Fruit fly (Drosophila melanogaster): ENCODE results near the gene pum.

The pum gene

dm6 chr3R:9033619-9034401, 203.7 kb downstream of the pum start (continued):
- TF ChIP-seq pum (GFP tag; optimal IDR thresholded peaks at IDR 0.05), result no peak
- 0 out of 3 replicates have a peak, but pooled peaks have one; percentile 35 for TF ChIP-seq sr (GFP tag; IDR thresholded peaks at IDR 0.05)
- TF ChIP-seq Six4 (GFP tag; optimal IDR thresholded peaks at IDR 0.05), result peak; percentile 58
- TF ChIP-seq CG11456 (GFP tag; IDR thresholded peaks at IDR 0.05), result no peak
- TF ChIP-seq vfl (GFP tag; optimal IDR thresholded peaks at IDR 0.05), result peak; percentile 38
- TF ChIP-seq CG15601 (tag; optimal IDR thresholded peaks at IDR 0.05), result peak; percentile 85
- TF ChIP-seq CG4854 (GFP tag; optimal IDR thresholded peaks at IDR 0.05), result peak; percentile 30
- peak; percentile 76 for TF ChIP-seq sd (tag; optimal IDR thresholded peaks at IDR 0.05)
- no peak for TF ChIP-seq hbn (GFP tag; IDR thresholded peaks at IDR 0.05; ENCODE audit: partially characterized antibody)
- TF ChIP-seq chn (GFP tag; optimal IDR thresholded peaks at IDR 0.05), result peak; percentile 41
- 0 out of 2 replicates have a peak, but pooled peaks have one; percentile 13 for TF ChIP-seq sna (GFP tag; IDR thresholded peaks at IDR 0.05; ENCODE audit: partially characterized antibody)
- TF ChIP-seq Jarid2 (GFP tag; optimal IDR thresholded peaks at IDR 0.05), result peak; percentile 92
- TF ChIP-seq CG32772 (GFP tag; IDR thresholded peaks at IDR 0.05), result peak; percentile 68
- peak; percentile 65 for TF ChIP-seq CG12219 (GFP tag; optimal IDR thresholded peaks at IDR 0.05)
- TF ChIP-seq CG10462 (GFP tag; optimal IDR thresholded peaks at IDR 0.05), result peak; percentile 43
- no peak for TF ChIP-seq Sry-δ (GFP tag; optimal IDR thresholded peaks at IDR 0.05)
- peak; percentile 68 for TF ChIP-seq CG7928 (GFP tag; optimal IDR thresholded peaks at IDR 0.05)
- TF ChIP-seq ftz-f1 (GFP tag; optimal IDR thresholded peaks at IDR 0.05), result peak; percentile 16
- peak; percentile 14 for TF ChIP-seq CG15073 (GFP tag; optimal IDR thresholded peaks at IDR 0.05)
- TF ChIP-seq Bteb2 (GFP tag; optimal IDR thresholded peaks at IDR 0.05), result peak; percentile 43
- TF ChIP-seq CG4404 (GFP tag; IDR thresholded peaks at IDR 0.05), result no peak; the same call in 1 of the 2 replicates
- TF ChIP-seq B-H1 (GFP tag; IDR thresholded peaks at IDR 0.05), result no peak
- peak; percentile 81 for TF ChIP-seq CG6765 (GFP tag; optimal IDR thresholded peaks at IDR 0.05)
- 0 out of 2 replicates have a peak, but pooled peaks have one; percentile 47 for TF ChIP-seq CG7372 (GFP tag; IDR thresholded peaks at IDR 0.05)
- no peak for TF ChIP-seq slp2 (GFP tag; optimal IDR thresholded peaks at IDR 0.05)
- no peak for TF ChIP-seq CG3726 (GFP tag; IDR thresholded peaks at IDR 0.05)
- no peak for TF ChIP-seq CG14860 (GFP tag; IDR thresholded peaks at IDR 0.05; ENCODE audit: partially characterized antibody)
- no peak for TF ChIP-seq CG2129 (GFP tag; IDR thresholded peaks at IDR 0.05; ENCODE audit: partially characterized antibody)
- no peak for TF ChIP-seq crol (GFP tag; IDR thresholded peaks at IDR 0.05)
- TF ChIP-seq emc (GFP tag; optimal IDR thresholded peaks at IDR 0.05), result no peak
- peak; percentile 39 for TF ChIP-seq CG3838 (GFP tag; optimal IDR thresholded peaks at IDR 0.05)
- TF ChIP-seq tup (GFP tag; optimal IDR thresholded peaks at IDR 0.05), result no peak
- peak; percentile 95 for TF ChIP-seq row (GFP tag; IDR thresholded peaks at IDR 0.05)
- TF ChIP-seq CG16813 (GFP tag; IDR thresholded peaks at IDR 0.05; ENCODE audit: partially characterized antibody), result no peak
- 0 out of 3 replicates have a peak, but pooled peaks have one; percentile 15 for TF ChIP-seq CG34224 (GFP tag; IDR thresholded peaks at IDR 0.05; ENCODE audit: partially characterized antibody)
- TF ChIP-seq run (tag; optimal IDR thresholded peaks at IDR 0.05), result peak; percentile 76
- TF ChIP-seq Ssrp (tag; optimal IDR thresholded peaks at IDR 0.05), result peak; percentile 83
- peak; percentile 62; the same call in 2 of the 3 replicates for TF ChIP-seq Opbp (GFP tag; IDR thresholded peaks at IDR 0.05; ENCODE audit: partially characterized antibody)
- peak; percentile 95 for TF ChIP-seq yki (optimal IDR thresholded peaks at IDR 0.05)
- TF ChIP-seq sob (GFP tag; IDR thresholded peaks at IDR 0.05), result 0 out of 2 replicates have a peak, but pooled peaks have one; percentile 23
- peak; percentile 40; the same call in 1 of the 3 replicates for TF ChIP-seq jigr1 (GFP tag; IDR thresholded peaks at IDR 0.05)
- no peak for TF ChIP-seq H15 (GFP tag; IDR thresholded peaks at IDR 0.05)
- TF ChIP-seq Hmx (GFP tag; optimal IDR thresholded peaks at IDR 0.05), result peak; percentile 32
- no peak for TF ChIP-seq gsb (GFP tag; IDR thresholded peaks at IDR 0.05)
- no peak for TF ChIP-seq Ets65A (GFP tag)
- no peak for TF ChIP-seq Lpt (GFP tag; optimal IDR thresholded peaks at IDR 0.05)
- TF ChIP-seq Adf1 (GFP tag; IDR thresholded peaks at IDR 0.05), result peak; percentile 76
- TF ChIP-seq amos (GFP tag; IDR thresholded peaks at IDR 0.05; ENCODE audit: partially characterized antibody), result peak; percentile 47; the same call in 1 of the 2 replicates
- TF ChIP-seq Hr78 (GFP tag; optimal IDR thresholded peaks at IDR 0.05), result peak in 1 of 2 experiments; percentile 74
